Worm (Caenorhabditis elegans) whole organism, L4 larva: ENCODE results near the gene fln-1.

Source experiments
- D1046.2 ChIP-seq: fragments of 200-800 bp; sonication (Bioruptor generic); IDR thresholded peaks from 2 replicates; pipeline ENCODE4 v1.3.6; 2022; ENCODE audit warnings: missing genetic modification characterization, missing compliant biosample characterization
- F26F4.8 ChIP-seq: fragments of 200-800 bp; sonication (Bioruptor generic); conservative IDR thresholded peaks from 2 replicates; pipeline ENCODE4 v1.3.6; 2022; ENCODE audit warnings: missing genetic modification characterization, missing compliant biosample characterization
- F37D6.2 ChIP-seq: sonication (generic microtip); optimal IDR thresholded peaks from 2 replicates; lab custom pipeline; 2016; ENCODE audit warnings: mild to moderate bottlenecking, missing genetic modification characterization, missing compliant biosample characterization
- R02D3.7 ChIP-seq: fragments of 150-350 bp; sonication (generic microtip); optimal IDR thresholded peaks from 3 replicates; lab custom pipeline; 2014; ENCODE audit warnings: missing biosample characterization, missing genetic modification characterization
- T20F7.1 ChIP-seq: fragments of 200-800 bp; sonication (Bioruptor generic); optimal IDR thresholded peaks from 2 replicates; lab custom pipeline; 2018; ENCODE audit warnings: mild to moderate bottlenecking, missing genetic modification characterization, missing compliant biosample characterization
- T26A8.4 ChIP-seq: fragments of 200-800 bp; sonication (Bioruptor generic); IDR thresholded peaks from 2 replicates; pipeline ENCODE4 v1.3.6; 2022; ENCODE audit warnings: missing genetic modification characterization, missing compliant biosample characterization
- Y75B8A.6 ChIP-seq: fragments of 200-800 bp; sonication (Bioruptor generic); IDR thresholded peaks from 2 replicates; pipeline ENCODE4 v1.3.6; 2022; ENCODE audit warnings: missing genetic modification reagents, missing genetic modification characterization, missing compliant biosample characterization
- ZK337.2 ChIP-seq: fragments of 200-800 bp; sonication (Bioruptor generic); IDR thresholded peaks from 2 replicates; pipeline ENCODE4 v1.3.6; 2022; ENCODE audit warnings: missing genetic modification reagents, missing genetic modification characterization, missing compliant biosample characterization
- ZK546.5 ChIP-seq, 2 experiments: sonication (generic microtip); optimal IDR thresholded peaks; 2 replicates each; lab custom pipeline; 2017; ENCODE audit warnings: missing biosample characterization in 2 of 2, missing genetic modification characterization in 2 of 2
- aly-2 ChIP-seq: sonication (generic microtip); optimal IDR thresholded peaks from 2 replicates; lab custom pipeline; 2018; ENCODE audit warnings: missing biosample characterization, missing genetic modification characterization
- attf-4 ChIP-seq: sonication (generic microtip); optimal IDR thresholded peaks from 3 replicates; lab custom pipeline; 2017; ENCODE audit warnings: missing biosample characterization, missing genetic modification characterization
- ceh-20 ChIP-seq: fragments of 200-800 bp; sonication (Bioruptor generic); IDR thresholded peaks from 2 replicates; pipeline ENCODE4 v1.3.6; 2022; ENCODE audit warnings: missing genetic modification reagents, missing genetic modification characterization, missing compliant biosample characterization
- ceh-28 ChIP-seq: fragments of 150-350 bp; optimal IDR thresholded peaks from 2 replicates; lab custom pipeline; 2014; ENCODE audit warnings: missing biosample characterization, missing genetic modification reagents, missing genetic modification characterization
- ces-1 ChIP-seq: fragments of 150-350 bp; sonication (generic microtip); optimal IDR thresholded peaks from 4 replicates; lab custom pipeline; 2014; ENCODE audit warnings: missing biosample characterization, missing genetic modification reagents, missing genetic modification characterization
- cey-2 ChIP-seq: sonication (generic microtip); optimal IDR thresholded peaks from 3 replicates; lab custom pipeline; 2017; ENCODE audit warnings: missing genetic modification characterization, mild to moderate bottlenecking, missing compliant biosample characterization, antibody characterized with exemption, borderline replicate concordance; ENCODE audit not compliant: insufficient read depth
- daf-16 ChIP-seq, 3 experiments: sonication (generic microtip); optimal IDR thresholded peaks; 2 replicates each; lab custom pipeline; 2016 to 2017; ENCODE audit warnings: missing genetic modification characterization in 3 of 3, missing genetic modification reagents in 3 of 3, mild to moderate bottlenecking in 2 of 3, missing compliant biosample characterization in 2 of 3, missing biosample characterization in 1 of 3, moderate library complexity in 1 of 3
- dmd-6 ChIP-seq: fragments of 200-800 bp; sonication (Bioruptor generic); IDR thresholded peaks from 2 replicates; pipeline ENCODE4 v1.3.6; 2022; ENCODE audit warnings: missing genetic modification reagents, missing genetic modification characterization, missing compliant biosample characterization
- dmd-8 ChIP-seq: fragments of 200-800 bp; sonication (Bioruptor generic); IDR thresholded peaks from 2 replicates; pipeline ENCODE4 v1.3.6; 2022; ENCODE audit warnings: missing genetic modification characterization, missing compliant biosample characterization
- dpl-1 ChIP-seq: fragments of 150-350 bp; optimal IDR thresholded peaks from 2 replicates; lab custom pipeline; 2014; ENCODE audit warnings: missing biosample characterization, missing genetic modification reagents, missing genetic modification characterization
- duxl-1 ChIP-seq: sonication (generic microtip); optimal IDR thresholded peaks from 2 replicates; lab custom pipeline; 2016; ENCODE audit warnings: mild to moderate bottlenecking, missing genetic modification characterization, moderate library complexity, missing compliant biosample characterization; ENCODE audit not compliant: poor library complexity
- dve-1 ChIP-seq: sonication (generic microtip); optimal IDR thresholded peaks from 2 replicates; lab custom pipeline; 2017; ENCODE audit warnings: antibody characterized with exemption, mild to moderate bottlenecking, missing genetic modification characterization, missing compliant biosample characterization; ENCODE audit not compliant: insufficient read depth
- fos-1 ChIP-seq: fragments of 150-350 bp; optimal IDR thresholded peaks from 2 replicates; lab custom pipeline; 2014; ENCODE audit warnings: missing biosample characterization, missing genetic modification characterization
- hif-1 ChIP-seq, 2 experiments: sonication (generic microtip); optimal IDR thresholded peaks; 2 replicates each; lab custom pipeline; 2016 to 2017; ENCODE audit warnings: missing compliant biosample characterization in 2 of 2, missing genetic modification characterization in 2 of 2, missing genetic modification reagents in 2 of 2, missing genotype in 2 of 2, mild to moderate bottlenecking in 1 of 2
- hlh-11 ChIP-seq: fragments of 200-800 bp; sonication (Bioruptor generic); optimal IDR thresholded peaks from 2 replicates; lab custom pipeline; 2018; ENCODE audit warnings: mild to moderate bottlenecking, missing genetic modification characterization, missing compliant biosample characterization
- lin-15B ChIP-seq: fragments of 150-350 bp; sonication (generic microtip); optimal IDR thresholded peaks from 3 replicates; lab custom pipeline; 2014; ENCODE audit warnings: missing biosample characterization, missing genetic modification characterization
- madf-9 ChIP-seq: fragments of 200-800 bp; sonication (Bioruptor generic); conservative IDR thresholded peaks from 2 replicates; pipeline ENCODE4 v1.3.6; 2022; ENCODE audit warnings: missing genetic modification reagents, missing genetic modification characterization, missing compliant biosample characterization
- mdl-1 ChIP-seq, 2 experiments: fragments of 150-350 bp in 1 of 2; sonication (generic microtip) in 1 of 2; optimal IDR thresholded peaks; 2 replicates each; lab custom pipeline; 2014 to 2017; ENCODE audit warnings: missing biosample characterization in 2 of 2, missing genetic modification characterization in 2 of 2
- mxl-2 ChIP-seq: fragments of 200-800 bp; sonication (Bioruptor generic); conservative IDR thresholded peaks from 2 replicates; pipeline ENCODE4 v1.3.6; 2022; ENCODE audit warnings: missing genetic modification reagents, missing genetic modification characterization, missing compliant biosample characterization
- mxl-3 ChIP-seq: fragments of 200-800 bp; sonication (Bioruptor generic); optimal IDR thresholded peaks from 2 replicates; lab custom pipeline; 2018; ENCODE audit warnings: mild to moderate bottlenecking, missing genetic modification characterization, missing compliant biosample characterization
- nhr-102 ChIP-seq: sonication (generic microtip); optimal IDR thresholded peaks from 2 replicates; lab custom pipeline; 2016; ENCODE audit warnings: mild to moderate bottlenecking, missing genetic modification characterization, moderate library complexity, missing compliant biosample characterization
- nhr-28 ChIP-seq: fragments of 150-350 bp; optimal IDR thresholded peaks from 2 replicates; lab custom pipeline; 2014; ENCODE audit warnings: missing biosample characterization, missing genetic modification characterization
- nhr-6 ChIP-seq: fragments of 150-350 bp; optimal IDR thresholded peaks from 2 replicates; lab custom pipeline; 2014; ENCODE audit warnings: missing biosample characterization, missing genetic modification characterization
- nhr-76 ChIP-seq: fragments of 150-350 bp; optimal IDR thresholded peaks from 2 replicates; lab custom pipeline; 2014; ENCODE audit warnings: missing biosample characterization, missing genetic modification characterization
- pqm-1 ChIP-seq: sonication (generic microtip); optimal IDR thresholded peaks from 2 replicates; lab custom pipeline; 2017; ENCODE audit warnings: missing biosample characterization, missing genetic modification characterization
- tag-97 ChIP-seq: fragments of 200-800 bp; sonication (Bioruptor generic); IDR thresholded peaks from 2 replicates; pipeline ENCODE4 v1.3.6; 2022; ENCODE audit warnings: missing genetic modification characterization, missing compliant biosample characterization
- vab-7 ChIP-seq: fragments of 200-800 bp; sonication (Bioruptor generic); IDR thresholded peaks from 2 replicates; pipeline ENCODE4 v1.3.6; 2022; ENCODE audit warnings: missing genetic modification reagents, missing genetic modification characterization, missing compliant biosample characterization
- zag-1 ChIP-seq: fragments of 150-350 bp; optimal IDR thresholded peaks from 2 replicates; lab custom pipeline; 2014; ENCODE audit warnings: missing biosample characterization, missing genetic modification characterization
- ztf-7 ChIP-seq: fragments of 150-350 bp; optimal IDR thresholded peaks from 2 replicates; lab custom pipeline; 2014; ENCODE audit warnings: missing biosample characterization, missing genetic modification characterization

The fln-1 gene

DNA sequence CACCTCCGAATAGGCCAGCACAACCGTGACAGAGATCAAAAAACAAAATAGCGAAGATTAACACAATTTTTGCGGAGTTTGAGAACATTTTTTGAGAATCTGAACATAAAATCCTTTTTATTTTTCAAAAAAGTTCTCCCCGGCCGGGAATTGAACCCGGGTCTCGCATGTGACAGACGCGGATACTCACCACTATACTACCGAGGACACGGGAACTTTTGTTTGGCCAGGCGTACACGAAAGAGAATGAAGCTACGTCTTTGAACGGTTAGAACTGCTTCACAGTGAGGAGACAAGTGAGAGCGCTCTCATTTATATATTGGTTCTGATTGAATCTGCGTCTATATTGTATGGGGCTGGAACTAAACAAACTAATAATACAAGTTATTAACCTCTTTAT, 53.3 kb downstream of the fln-1 start, which contains the start of gene grl-26 (continued):
- TF ChIP-seq hlh-11 (tag; lab: Kevin White, UChicago) (peak; percentile 62), tag-97 (GFP tag; lab: Robert Waterston, UW) (no peak), ztf-7 (tag; lab: Kevin White, UChicago) (peak; percentile 47), mdl-1 (tag; optimal IDR thresholded peaks at IDR 0.05; lab: Kevin White, UChicago) (peak in 1 of 2 experiments; percentile 75), aly-2 (tag; lab: Kevin White, UChicago) (no peak), ceh-20 (peak; percentile 55), madf-9 (GFP tag; lab: Robert Waterston, UW) (peak; percentile 74), nhr-6 (tag; lab: Kevin White, UChicago) (no peak), dmd-8 (GFP tag; lab: Robert Waterston, UW) (peak; percentile 83), nhr-76 (tag; lab: Kevin White, UChicago) (no peak), attf-4 (tag; lab: Kevin White, UChicago) (no peak), duxl-1 (peak; percentile 77), ceh-28 (tag; lab: Kevin White, UChicago) (no peak), nhr-28 (tag; lab: Kevin White, UChicago) (peak; percentile 38), F26F4.8 (GFP tag; lab: Robert Waterston, UW) (peak; percentile 86; the same call in 1 of the 2 replicates), zag-1 (tag; lab: Kevin White, UChicago) (no peak)
- TF ChIP-seq, all 104 proteins: peak for 59

- TF ChIP-seq zag-1 (tag; lab: Kevin White, UChicago) (no peak), pqm-1 (tag; lab: Kevin White, UChicago) (peak; percentile 79), ces-1 (GFP tag; lab: Kevin White, UChicago) (no peak), vab-7 (GFP tag; lab: Robert Waterston, UW) (no peak), T20F7.1 (GFP tag; lab: Kevin White, UChicago) (no peak), D1046.2 (GFP tag; lab: Robert Waterston, UW) (no peak), mxl-3 (no peak), hif-1 (tag; optimal IDR thresholded peaks at IDR 0.05; lab: Kevin White, UChicago) (no peak), dmd-8 (GFP tag; lab: Robert Waterston, UW) (no peak), dmd-6 (GFP tag; lab: Robert Waterston, UW) (peak; percentile 26; the same call in 1 of the 2 replicates), R02D3.7 (no peak), ZK337.2 (GFP tag; lab: Robert Waterston, UW) (no peak), Y75B8A.6 (GFP tag; lab: Robert Waterston, UW) (no peak), daf-16 (GFP tag; optimal IDR thresholded peaks at IDR 0.05; lab: Kevin White, UChicago) (no peak), daf-16 (tag; optimal IDR thresholded peaks at IDR 0.05; lab: Kevin White, UChicago) (peak; percentile 60), nhr-102 (no peak), dve-1 (tag; lab: Kevin White, UChicago) (peak; percentile 24), F37D6.2 (tag; lab: Kevin White, UChicago) (no peak), nhr-28 (tag; lab: Kevin White, UChicago) (peak; percentile 46), ZK546.5 (tag; optimal IDR thresholded peaks at IDR 0.05; lab: Kevin White, UChicago) (no peak), cey-2 (tag; lab: Kevin White, UChicago) (no peak), aly-2 (tag; lab: Kevin White, UChicago) (no peak), lin-15B (tag; lab: Kevin White, UChicago) (no peak), fos-1 (tag; lab: Kevin White, UChicago) (no peak), dpl-1 (GFP tag; lab: Kevin White, UChicago) (no peak), mxl-2 (GFP tag; lab: Robert Waterston, UW) (no peak), T26A8.4 (GFP tag; lab: Robert Waterston, UW) (no peak)
- TF ChIP-seq, all 104 proteins: peak for 5
Observed at ce11 chrIV:320380-320779, 55.4 kb downstream of the fln-1 start, which contains the start of gene dsc-4. dsc-4 (minus strand) TSS chrIV:320544.
